Worm (Caenorhabditis elegans) whole organism, L2 larva: ENCODE results near the gene glb-3.

Experiments used
- F13H6.1 ChIP-seq: sonication (generic microtip); optimal IDR thresholded peaks from 2 replicates; lab custom pipeline; 2016; ENCODE audit warnings: missing genetic modification characterization, missing compliant biosample characterization
- R02D3.7 ChIP-seq: fragments of 150-350 bp; optimal IDR thresholded peaks from 2 replicates; lab custom pipeline; 2014; ENCODE audit warnings: missing biosample characterization, missing genetic modification characterization
- ZK546.5 ChIP-seq: sonication (generic microtip); optimal IDR thresholded peaks from 2 replicates; lab custom pipeline; 2017; ENCODE audit warnings: missing biosample characterization, missing genetic modification characterization
- alr-1 ChIP-seq: fragments of 150-350 bp; optimal IDR thresholded peaks from 2 replicates; lab custom pipeline; 2014; ENCODE audit warnings: missing biosample characterization, missing genetic modification characterization
- aly-2 ChIP-seq: fragments of 150-350 bp; optimal IDR thresholded peaks from 2 replicates; lab custom pipeline; 2014; ENCODE audit warnings: missing biosample characterization, missing genetic modification characterization
- blmp-1 ChIP-seq: sonication (generic microtip); optimal IDR thresholded peaks from 2 replicates; lab custom pipeline; 2017; ENCODE audit warnings: missing genetic modification characterization, mild to moderate bottlenecking, missing compliant biosample characterization, antibody characterized with exemption, moderate library complexity; ENCODE audit not compliant: insufficient read depth
- ceh-16 ChIP-seq: fragments of 150-350 bp; optimal IDR thresholded peaks from 2 replicates; lab custom pipeline; 2014; ENCODE audit warnings: missing biosample characterization, missing genetic modification characterization
- crh-2 ChIP-seq: sonication (generic microtip); optimal IDR thresholded peaks from 2 replicates; lab custom pipeline; 2017; ENCODE audit warnings: missing biosample characterization, missing genetic modification characterization
- dmd-4 ChIP-seq: sonication (generic microtip); optimal IDR thresholded peaks from 2 replicates; lab custom pipeline; 2017; ENCODE audit warnings: missing biosample characterization, missing genetic modification characterization
- egl-27 ChIP-seq: sonication (generic microtip); optimal IDR thresholded peaks from 3 replicates; lab custom pipeline; 2017; ENCODE audit warnings: missing biosample characterization, missing genetic modification reagents, missing genetic modification characterization
- elt-1 ChIP-seq: fragments of 150-350 bp; optimal IDR thresholded peaks from 2 replicates; lab custom pipeline; 2014; ENCODE audit warnings: missing biosample characterization, missing genetic modification characterization
- elt-3 ChIP-seq: sonication (generic microtip); optimal IDR thresholded peaks from 2 replicates; lab custom pipeline; 2017; ENCODE audit warnings: missing biosample characterization, missing genetic modification characterization
- fos-1 ChIP-seq: fragments of 150-350 bp; optimal IDR thresholded peaks from 2 replicates; lab custom pipeline; 2014; ENCODE audit warnings: missing biosample characterization, missing genetic modification characterization
- gmeb-1 ChIP-seq: fragments of 150-350 bp; optimal IDR thresholded peaks from 2 replicates; lab custom pipeline; 2014; ENCODE audit warnings: missing biosample characterization, missing genetic modification characterization
- lin-11 ChIP-seq: fragments of 150-350 bp; sonication (generic microtip); optimal IDR thresholded peaks from 2 replicates; lab custom pipeline; 2014; ENCODE audit warnings: missing biosample characterization, missing genetic modification characterization, inconsistent platforms, mixed read lengths
- lin-13 ChIP-seq: fragments of 150-350 bp; optimal IDR thresholded peaks from 2 replicates; lab custom pipeline; 2014; ENCODE audit warnings: missing biosample characterization, missing genetic modification reagents, missing genetic modification characterization
- lin-39 ChIP-seq: fragments of 150-350 bp; optimal IDR thresholded peaks from 2 replicates; lab custom pipeline; 2014; ENCODE audit warnings: missing biosample characterization, missing genetic modification reagents, missing genetic modification characterization
- mab-5 ChIP-seq: fragments of 150-350 bp; optimal IDR thresholded peaks from 2 replicates; lab custom pipeline; 2014; ENCODE audit warnings: missing biosample characterization, missing genetic modification characterization
- mbf-1 ChIP-seq: sonication (generic microtip); optimal IDR thresholded peaks from 2 replicates; lab custom pipeline; 2017; ENCODE audit warnings: missing biosample characterization, missing genetic modification characterization
- mdl-1 ChIP-seq, 2 experiments: fragments of 150-350 bp in 1 of 2; sonication (generic microtip) in 1 of 2; optimal IDR thresholded peaks; 2 replicates each; lab custom pipeline; 2017; ENCODE audit warnings: missing biosample characterization in 2 of 2, missing genetic modification characterization in 2 of 2
- nhr-11 ChIP-seq: fragments of 150-350 bp; optimal IDR thresholded peaks from 2 replicates; lab custom pipeline; 2014; ENCODE audit warnings: missing biosample characterization, missing genetic modification characterization
- nhr-12 ChIP-seq: fragments of 150-350 bp; optimal IDR thresholded peaks from 2 replicates; lab custom pipeline; 2014; ENCODE audit warnings: missing biosample characterization, missing genetic modification characterization
- nhr-129 ChIP-seq: fragments of 150-350 bp; optimal IDR thresholded peaks from 2 replicates; lab custom pipeline; 2014; ENCODE audit warnings: missing biosample characterization, missing genetic modification characterization
- nhr-21 ChIP-seq: fragments of 150-350 bp; optimal IDR thresholded peaks from 2 replicates; lab custom pipeline; 2014; ENCODE audit warnings: missing biosample characterization, missing genetic modification characterization
- nhr-23 ChIP-seq: fragments of 150-350 bp; optimal IDR thresholded peaks from 2 replicates; lab custom pipeline; 2014; ENCODE audit warnings: missing biosample characterization, missing genetic modification reagents, missing genetic modification characterization
- nhr-237 ChIP-seq: fragments of 150-350 bp; optimal IDR thresholded peaks from 2 replicates; lab custom pipeline; 2014; ENCODE audit warnings: missing biosample characterization, missing genetic modification characterization
- nhr-25 ChIP-seq: fragments of 150-350 bp; sonication (generic microtip); optimal IDR thresholded peaks from 3 replicates; lab custom pipeline; 2014; ENCODE audit warnings: missing biosample characterization, missing genetic modification characterization
- nhr-6 ChIP-seq: fragments of 150-350 bp; optimal IDR thresholded peaks from 2 replicates; lab custom pipeline; 2014; ENCODE audit warnings: missing biosample characterization, missing genetic modification characterization
- nhr-77 ChIP-seq: fragments of 150-350 bp; optimal IDR thresholded peaks from 2 replicates; lab custom pipeline; 2014; ENCODE audit warnings: missing biosample characterization, missing genetic modification characterization
- sem-4 ChIP-seq: fragments of 150-350 bp; optimal IDR thresholded peaks from 2 replicates; lab custom pipeline; 2014; ENCODE audit warnings: missing biosample characterization, missing genetic modification reagents, missing genetic modification characterization
- skn-1 ChIP-seq: sonication (generic microtip); optimal IDR thresholded peaks from 2 replicates; lab custom pipeline; 2017; ENCODE audit warnings: missing biosample characterization, missing genetic modification characterization
- sma-3 ChIP-seq: sonication (generic microtip); optimal IDR thresholded peaks from 2 replicates; lab custom pipeline; 2016; ENCODE audit warnings: missing genetic modification reagents, missing genetic modification characterization, missing compliant biosample characterization
- sma-9 ChIP-seq, 2 experiments: fragments of 150-350 bp in 1 of 2; sonication (generic microtip) in 1 of 2; optimal IDR thresholded peaks; 2 replicates each; lab custom pipeline; 2014 to 2016; ENCODE audit warnings: missing genetic modification characterization in 2 of 2, mild to moderate bottlenecking in 1 of 2, missing biosample characterization in 1 of 2, missing compliant biosample characterization in 1 of 2, missing genetic modification reagents in 1 of 2, moderate library complexity in 1 of 2
- snpc-4 ChIP-seq: fragments of 150-350 bp; optimal IDR thresholded peaks from 2 replicates; lab custom pipeline; 2014; ENCODE audit warnings: missing biosample characterization, missing genetic modification characterization
- unc-39 ChIP-seq: fragments of 150-350 bp; optimal IDR thresholded peaks from 2 replicates; lab custom pipeline; 2014; ENCODE audit warnings: missing biosample characterization, missing genetic modification characterization
- unc-55 ChIP-seq: fragments of 150-350 bp; sonication (generic microtip); optimal IDR thresholded peaks from 3 replicates; lab custom pipeline; 2014; ENCODE audit warnings: missing biosample characterization, missing genetic modification reagents, missing genetic modification characterization
- unc-62 ChIP-seq: fragments of 150-350 bp; optimal IDR thresholded peaks from 2 replicates; lab custom pipeline; 2014; ENCODE audit warnings: missing biosample characterization, missing genetic modification reagents, missing genetic modification characterization
- zag-1 ChIP-seq: fragments of 150-350 bp; optimal IDR thresholded peaks from 2 replicates; lab custom pipeline; 2014; ENCODE audit warnings: missing biosample characterization, missing genetic modification characterization
- ztf-4 ChIP-seq: fragments of 150-350 bp; optimal IDR thresholded peaks from 2 replicates; lab custom pipeline; 2014; ENCODE audit warnings: missing biosample characterization, missing genetic modification characterization

The glb-3 gene

ce11 chrV:11155553-11155952 lies 21.2 kb downstream of the glb-3 start, which contains the start of gene srg-38:
Gene srg-38 (minus strand): TSS chrV:11155653.
- no peak for TF ChIP-seq blmp-1 (tag; lab: Kevin White, UChicago)
- no peak for TF ChIP-seq crh-2 (tag; lab: Kevin White, UChicago)
- no peak for TF ChIP-seq nhr-23 (tag; lab: Kevin White, UChicago)
- TF ChIP-seq ceh-16 (tag; lab: Kevin White, UChicago) = no peak
- no peak for TF ChIP-seq aly-2 (tag; lab: Kevin White, UChicago)
- no peak for TF ChIP-seq snpc-4

- TF ChIP-seq sem-4 (tag; lab: Kevin White, UChicago) = no peak
- TF ChIP-seq lin-13 (GFP tag; lab: Kevin White, UChicago) = no peak
- TF ChIP-seq ztf-4 (tag; lab: Kevin White, UChicago) = no peak
- TF ChIP-seq sma-9 (GFP tag; optimal IDR thresholded peaks at IDR 0.05; lab: Kevin White, UChicago) = no peak
- TF ChIP-seq sma-9 (tag; optimal IDR thresholded peaks at IDR 0.05; lab: Kevin White, UChicago) = no peak
- TF ChIP-seq unc-39 (tag; lab: Kevin White, UChicago) = no peak
- no peak for TF ChIP-seq dmd-4
- TF ChIP-seq sma-3 (GFP tag; lab: Kevin White, UChicago) = no peak
- TF ChIP-seq unc-62 = no peak
- no peak for TF ChIP-seq zag-1
- no peak for TF ChIP-seq elt-1 (tag; lab: Kevin White, UChicago)
- TF ChIP-seq ZK546.5 = no peak
- TF ChIP-seq mbf-1 = no peak
Observed at ce11 chrV:11156589-11156988, 22.2 kb downstream of the glb-3 start.

- TF ChIP-seq nhr-23 (tag; lab: Kevin White, UChicago) = no peak
- no peak for TF ChIP-seq nhr-237 (tag; lab: Kevin White, UChicago)
Observed at ce11 chrV:11157947-11158346, 23.6 kb downstream of the glb-3 start, which contains the start of gene srg-42. Gene srg-42 (minus strand): TSS chrV:11158047.

ce11 chrV:11161791-11162190 lies 27.4 kb downstream of the glb-3 start, which contains the start of gene srg-41:
Gene srg-41 (minus strand): TSS chrV:11161891.
- TF ChIP-seq sem-4 (tag; lab: Kevin White, UChicago) (no peak), lin-13 (GFP tag; lab: Kevin White, UChicago) (no peak), elt-3 (no peak), nhr-77 (tag; lab: Kevin White, UChicago) (no peak), nhr-129 (no peak), mab-5 (tag; lab: Kevin White, UChicago) (no peak), mdl-1 (tag; optimal IDR thresholded peaks at IDR 0.05; lab: Kevin White, UChicago) (no peak), alr-1 (tag; lab: Kevin White, UChicago) (no peak), zag-1 (no peak), lin-39 (tag; lab: Kevin White, UChicago) (no peak), ceh-16 (tag; lab: Kevin White, UChicago) (no peak), R02D3.7 (tag; lab: Kevin White, UChicago) (no peak), crh-2 (tag; lab: Kevin White, UChicago) (no peak), skn-1 (tag; lab: Kevin White, UChicago) (no peak), gmeb-1 (tag; lab: Kevin White, UChicago) (no peak)
- TF ChIP-seq, all 48 proteins: peak for 0

- TF ChIP-seq lin-11 (tag; lab: Kevin White, UChicago) = no peak
- TF ChIP-seq sma-9 (GFP tag; optimal IDR thresholded peaks at IDR 0.05; lab: Kevin White, UChicago) = no peak
- TF ChIP-seq sma-9 (tag; optimal IDR thresholded peaks at IDR 0.05; lab: Kevin White, UChicago) = no peak
- no peak for TF ChIP-seq F13H6.1 (tag; lab: Kevin White, UChicago)
- TF ChIP-seq nhr-25 (tag; lab: Kevin White, UChicago) = no peak
- TF ChIP-seq unc-62 = no peak
- no peak for TF ChIP-seq mab-5 (tag; lab: Kevin White, UChicago)
- TF ChIP-seq nhr-77 (tag; lab: Kevin White, UChicago) = no peak
- TF ChIP-seq egl-27 (tag; lab: Kevin White, UChicago) = no peak
- no peak for TF ChIP-seq mdl-1 (tag; optimal IDR thresholded peaks at IDR 0.05; lab: Kevin White, UChicago)
- no peak for TF ChIP-seq fos-1 (tag; lab: Kevin White, UChicago)
- TF ChIP-seq nhr-11 = no peak
- TF ChIP-seq nhr-6 (tag; lab: Kevin White, UChicago) = no peak
- no peak for TF ChIP-seq ZK546.5
- TF ChIP-seq unc-55 (GFP tag; lab: Kevin White, UChicago) = no peak
- no peak for TF ChIP-seq R02D3.7 (tag; lab: Kevin White, UChicago)
- TF ChIP-seq aly-2 (tag; lab: Kevin White, UChicago) = no peak
- TF ChIP-seq ceh-16 (tag; lab: Kevin White, UChicago) = no peak
- no peak for TF ChIP-seq nhr-21
- TF ChIP-seq nhr-12 (tag; lab: Kevin White, UChicago) = no peak
- TF ChIP-seq snpc-4 = no peak
Observed at ce11 chrV:11164475-11164874, 30.1 kb downstream of the glb-3 start, which contains the start of gene srg-40. Gene srg-40 (minus strand): TSS chrV:11164575.
